Worm (Caenorhabditis elegans): ENCODE data around the gene vwa-8.

- TF ChIP-seq nhr-11 (tag; optimal IDR thresholded peaks at IDR 0.05) (no peak), mec-3 (tag; optimal IDR thresholded peaks at IDR 0.05; ENCODE audit: borderline replicate concordance) (no peak), elt-2 (tag; optimal IDR thresholded peaks at IDR 0.05) (no peak)
Observed at ce11 chrX:12946533-12946932, 44.7 kb upstream of the vwa-8 start, which contains the start of gene C05E7.3.

Measured in whole organism, late embryonic.